Fruit fly (Drosophila melanogaster) whole organism, embryonic: ENCODE measurements around the gene Cp190.
A peak's percentile ranks its signal among the peaks of the same experiment; 100 is the strongest.

Source experiments
- Ada2b ChIP-seq: fragments of 200-800 bp; sonication (Bioruptor generic); IDR thresholded peaks from 2 replicates; pipeline ENCODE4 v1.3.6; 2022; ENCODE audit warnings: missing biosample characterization, missing genetic modification characterization
- CG10565 ChIP-seq: fragments of 200-800 bp; sonication (Bioruptor generic); optimal IDR thresholded peaks from 3 replicates; lab custom pipeline; 2016; ENCODE audit warnings: missing biosample characterization, mild to moderate bottlenecking, missing genetic modification characterization
- CG13287 ChIP-seq: fragments of 200-800 bp; sonication (Bioruptor generic); IDR thresholded peaks from 2 replicates; pipeline ENCODE4 v1.3.6; 2022; ENCODE audit warnings: missing biosample characterization, missing genetic modification characterization; ENCODE audit not compliant: partially characterized antibody
- CG15479 ChIP-seq: fragments of 200-800 bp; sonication (Bioruptor generic); optimal IDR thresholded peaks from 3 replicates; lab custom pipeline; 2019; ENCODE audit warnings: missing biosample characterization, mild to moderate bottlenecking, missing genetic modification characterization, moderate library complexity
- CG2120 ChIP-seq: fragments of 200-800 bp; sonication (Bioruptor generic); optimal IDR thresholded peaks from 3 replicates; lab custom pipeline; 2016; ENCODE audit warnings: missing biosample characterization, missing genetic modification characterization
- CG31365 ChIP-seq: fragments of 200-800 bp; sonication (Bioruptor generic); optimal IDR thresholded peaks from 2 replicates; lab custom pipeline; 2018; ENCODE audit warnings: missing biosample characterization, mild to moderate bottlenecking, missing genetic modification characterization
- CG34376 ChIP-seq: fragments of 200-800 bp; sonication (Bioruptor generic); optimal IDR thresholded peaks from 2 replicates; lab custom pipeline; 2018; ENCODE audit warnings: missing biosample characterization, mild to moderate bottlenecking, missing genetic modification characterization
- CG34422 ChIP-seq: fragments of 200-800 bp; sonication (Bioruptor generic); IDR thresholded peaks from 3 replicates; pipeline ENCODE4 v1.3.6; 2022; ENCODE audit warnings: missing biosample characterization, missing genetic modification characterization
- CG6175 ChIP-seq: fragments of 200-800 bp; sonication (Bioruptor generic); IDR thresholded peaks from 3 replicates; pipeline ENCODE4 v1.3.6; 2022; ENCODE audit warnings: missing biosample characterization, missing genetic modification characterization
- CG6254 ChIP-seq: fragments of 200-800 bp; sonication (Bioruptor generic); optimal IDR thresholded peaks from 3 replicates; lab custom pipeline; 2017; ENCODE audit warnings: mild to moderate bottlenecking, missing biosample characterization, missing genetic modification reagents, missing genetic modification characterization
- CG6791 ChIP-seq: fragments of 200-800 bp; sonication (Bioruptor generic); IDR thresholded peaks from 3 replicates; pipeline ENCODE4 v1.3.6; 2022; ENCODE audit warnings: missing biosample characterization, missing genetic modification characterization; ENCODE audit not compliant: partially characterized antibody
- CG8089 ChIP-seq: fragments of 200-800 bp; sonication (Bioruptor generic); optimal IDR thresholded peaks from 3 replicates; lab custom pipeline; 2016; ENCODE audit warnings: missing biosample characterization, missing genetic modification characterization
- CG9817 ChIP-seq: fragments of 200-800 bp; sonication (Bioruptor generic); optimal IDR thresholded peaks from 2 replicates; lab custom pipeline; 2018; ENCODE audit warnings: missing biosample characterization, mild to moderate bottlenecking, missing genetic modification characterization, moderate library complexity
- Dip2 ChIP-seq: fragments of 200-800 bp; sonication (Bioruptor generic); IDR thresholded peaks from 2 replicates; pipeline ENCODE4 v1.3.6; 2022; ENCODE audit warnings: missing biosample characterization, missing genetic modification characterization
- Doc3 ChIP-seq: fragments of 200-800 bp; sonication (Bioruptor generic); IDR thresholded peaks from 3 replicates; pipeline ENCODE4 v1.3.6; 2022; ENCODE audit warnings: missing biosample characterization, missing genetic modification characterization; ENCODE audit not compliant: partially characterized antibody
- Hey ChIP-seq: fragments of 200-800 bp; sonication (Bioruptor generic); optimal IDR thresholded peaks from 3 replicates; lab custom pipeline; 2018; ENCODE audit warnings: missing biosample characterization, mild to moderate bottlenecking, missing genetic modification characterization
- Hsf ChIP-seq: fragments of 200-800 bp; sonication (Bioruptor generic); optimal IDR thresholded peaks from 3 replicates; lab custom pipeline; 2016; ENCODE audit warnings: missing biosample characterization, missing genetic modification characterization
- Kr ChIP-seq: fragments of 200-800 bp; sonication (Bioruptor generic); optimal IDR thresholded peaks from 2 replicates; lab custom pipeline; 2017; ENCODE audit warnings: missing biosample characterization, mild to moderate bottlenecking, missing genetic modification characterization
- Lhr ChIP-seq: fragments of 200-800 bp; sonication (Bioruptor generic); optimal IDR thresholded peaks from 3 replicates; lab custom pipeline; 2017; ENCODE audit warnings: mild to moderate bottlenecking, missing biosample characterization, missing genetic modification reagents, missing genetic modification characterization
- Med ChIP-seq: fragments of 200-800 bp; sonication (Bioruptor generic); peaks from one replicate; lab custom pipeline; 2016; ENCODE audit warnings: missing biosample characterization, missing genetic modification characterization, mild to moderate bottlenecking, inconsistent platforms, moderate library complexity
- NK7.1 ChIP-seq: fragments of 200-800 bp; sonication (Bioruptor generic); optimal IDR thresholded peaks from 3 replicates; lab custom pipeline; 2016; ENCODE audit warnings: missing biosample characterization, missing genetic modification characterization
- Optix ChIP-seq: fragments of 200-800 bp; sonication (Bioruptor generic); IDR thresholded peaks from 3 replicates; pipeline ENCODE4 v1.3.6; 2022; ENCODE audit warnings: missing biosample characterization, missing genetic modification characterization
- TFAM ChIP-seq: fragments of 200-800 bp; sonication (Bioruptor generic); optimal IDR thresholded peaks from 2 replicates; lab custom pipeline; 2017; ENCODE audit warnings: missing biosample characterization, missing genetic modification characterization, inconsistent platforms
- Vsx1 ChIP-seq: fragments of 200-800 bp; sonication (Bioruptor generic); optimal IDR thresholded peaks from 2 replicates; lab custom pipeline; 2017; ENCODE audit warnings: missing biosample characterization, mild to moderate bottlenecking, missing genetic modification characterization, missing genetic modification reagents
- ase ChIP-seq: fragments of 200-800 bp; sonication (Bioruptor generic); IDR thresholded peaks from 3 replicates; pipeline ENCODE4 v1.3.6; 2022; ENCODE audit warnings: missing biosample characterization, missing genetic modification characterization
- bigmax ChIP-seq: fragments of 200-800 bp; sonication (Bioruptor generic); optimal IDR thresholded peaks from 2 replicates; lab custom pipeline; 2018; ENCODE audit warnings: missing biosample characterization, mild to moderate bottlenecking, missing genetic modification characterization
- cato ChIP-seq: fragments of 200-800 bp; sonication (Bioruptor generic); optimal IDR thresholded peaks from 2 replicates; lab custom pipeline; 2016; ENCODE audit warnings: missing biosample characterization, missing genetic modification characterization, borderline replicate concordance
- caup ChIP-seq: fragments of 200-800 bp; sonication (Bioruptor generic); optimal IDR thresholded peaks from 3 replicates; lab custom pipeline; 2017; ENCODE audit warnings: missing biosample characterization, mild to moderate bottlenecking, missing genetic modification characterization, moderate library complexity; ENCODE audit not compliant: severe bottlenecking
- cwo ChIP-seq: fragments of 200-800 bp; sonication (Bioruptor generic); optimal IDR thresholded peaks from 3 replicates; lab custom pipeline; 2017; ENCODE audit warnings: missing biosample characterization, missing genetic modification characterization, mild to moderate bottlenecking, moderate library complexity, missing genetic modification reagents
- dimm ChIP-seq: fragments of 200-800 bp; sonication (Bioruptor generic); IDR thresholded peaks from 2 replicates; pipeline ENCODE4 v1.3.6; 2022; ENCODE audit warnings: missing biosample characterization, missing genetic modification characterization
- dmrt99B ChIP-seq: fragments of 200-800 bp; sonication (Bioruptor generic); optimal IDR thresholded peaks from 2 replicates; lab custom pipeline; 2018; ENCODE audit warnings: missing biosample characterization, mild to moderate bottlenecking, missing genetic modification characterization, moderate library complexity
- dpn ChIP-seq, 2 experiments: fragments of 200-800 bp; sonication (Bioruptor generic); optimal IDR thresholded peaks; 3 replicates each; lab custom pipeline; 2016; ENCODE audit warnings: missing biosample characterization in 2 of 2, missing genetic modification characterization in 2 of 2
- exex ChIP-seq: fragments of 200-800 bp; sonication (Bioruptor generic); optimal IDR thresholded peaks from 4 replicates; lab custom pipeline; 2018; ENCODE audit warnings: missing biosample characterization, mild to moderate bottlenecking, missing genetic modification characterization, moderate library complexity
- ftz-f1 ChIP-seq: fragments of 200-800 bp; sonication (Bioruptor generic); optimal IDR thresholded peaks from 2 replicates; lab custom pipeline; 2016; ENCODE audit warnings: missing biosample characterization, missing genetic modification characterization
- grn ChIP-seq: fragments of 200-800 bp; sonication (Bioruptor generic); optimal IDR thresholded peaks from 3 replicates; lab custom pipeline; 2017; ENCODE audit warnings: missing biosample characterization, missing genetic modification characterization
- hkb ChIP-seq, 2 experiments: fragments of 200-800 bp in 1 of 2; fragments of >200 bp in 1 of 2; sonication (Bioruptor generic) in 1 of 2; IDR thresholded peaks in 1 of 2; optimal IDR thresholded peaks in 1 of 2; 2 replicates each; pipeline versions ENCODE4 v1.3.6 to Lab custom; 2017 to 2022; ENCODE audit warnings: missing biosample characterization in 1 of 2, missing genetic modification characterization in 1 of 2
- insv ChIP-seq, 2 experiments: fragments of 200-800 bp; sonication (Bioruptor generic); optimal IDR thresholded peaks; 3 replicates each; lab custom pipeline; 2016 to 2018; ENCODE audit warnings: missing biosample characterization in 2 of 2, missing genetic modification characterization in 2 of 2
- lab ChIP-seq: fragments of 200-800 bp; sonication (Bioruptor generic); optimal IDR thresholded peaks from 3 replicates; lab custom pipeline; 2017; ENCODE audit warnings: missing biosample characterization, missing genetic modification characterization, mild to moderate bottlenecking, moderate library complexity, missing genetic modification reagents
- lbe ChIP-seq: fragments of 200-800 bp; sonication (Bioruptor generic); optimal IDR thresholded peaks from 2 replicates; lab custom pipeline; 2016; ENCODE audit warnings: missing biosample characterization, mild to moderate bottlenecking, missing genetic modification characterization
- lilli ChIP-seq: fragments of 200-800 bp; sonication (Bioruptor generic); optimal IDR thresholded peaks from 3 replicates; lab custom pipeline; 2016; ENCODE audit warnings: missing biosample characterization, missing genetic modification characterization
- mirr ChIP-seq: fragments of 200-800 bp; sonication (Bioruptor generic); optimal IDR thresholded peaks from 3 replicates; lab custom pipeline; 2018; ENCODE audit warnings: missing biosample characterization, mild to moderate bottlenecking, missing genetic modification characterization
- nmo ChIP-seq: fragments of 200-800 bp; sonication (Bioruptor generic); optimal IDR thresholded peaks from 2 replicates; lab custom pipeline; 2018; ENCODE audit warnings: missing biosample characterization, mild to moderate bottlenecking, missing genetic modification characterization, moderate library complexity
- repo ChIP-seq: fragments of 200-800 bp; sonication (Bioruptor generic); optimal IDR thresholded peaks from 2 replicates; lab custom pipeline; 2016; ENCODE audit warnings: missing biosample characterization, missing genetic modification characterization
- sens ChIP-seq: fragments of 200-800 bp; sonication (Bioruptor generic); peaks from one replicate; lab custom pipeline; 2016; ENCODE audit warnings: missing biosample characterization, missing genetic modification characterization
- sqz ChIP-seq: fragments of 200-800 bp; sonication (Bioruptor generic); optimal IDR thresholded peaks from 3 replicates; lab custom pipeline; 2018; ENCODE audit warnings: missing biosample characterization, mild to moderate bottlenecking, missing genetic modification characterization
- sug ChIP-seq: fragments of 200-800 bp; optimal IDR thresholded peaks from 2 replicates; lab custom pipeline; 2019; ENCODE audit warnings: missing biosample characterization, mild to moderate bottlenecking, missing genetic modification characterization, moderate library complexity
- vvl ChIP-seq: fragments of 200-800 bp; sonication (Bioruptor generic); IDR thresholded peaks from 2 replicates; pipeline ENCODE4 v1.3.6; 2022; ENCODE audit warnings: missing biosample characterization, missing genetic modification characterization

The Cp190 gene

dm6 chr3R:15249735-15250134 is 25.3 kb downstream of the Cp190 start, which contains the start of gene CG42404 (continued):
- TF ChIP-seq bigmax (GFP tag; lab: Kevin White, UChicago), result no peak
- TF ChIP-seq dpn (GFP tag; optimal IDR thresholded peaks at IDR 0.05; lab: Kevin White, UChicago), result no peak
- no peak for TF ChIP-seq Vsx1
- TF ChIP-seq dimm, result no peak
- TF ChIP-seq CG13287, result no peak
- TF ChIP-seq Lhr (GFP tag; lab: Kevin White, UChicago), result peak; percentile 4
- TF ChIP-seq Dip2, result no peak
- no peak for TF ChIP-seq Ada2b (GFP tag; lab: Robert Waterston, UW)
- TF ChIP-seq TFAM (GFP tag; lab: Kevin White, UChicago), result no peak
- no peak for TF ChIP-seq Optix (GFP tag; lab: Robert Waterston, UW)
- TF ChIP-seq CG8089 (GFP tag; lab: Kevin White, UChicago), result no peak
- TF ChIP-seq CG6175 (GFP tag; lab: Robert Waterston, UW), result no peak
- TF ChIP-seq CG10565 (GFP tag; lab: Kevin White, UChicago), result no peak
- no peak for TF ChIP-seq vvl (GFP tag; lab: Robert Waterston, UW)
- no peak for TF ChIP-seq cato
- TF ChIP-seq Doc3 (GFP tag; lab: Robert Waterston, UW), result no peak
- no peak for TF ChIP-seq ase (GFP tag; lab: Robert Waterston, UW)

- no peak for TF ChIP-seq caup (GFP tag; lab: Kevin White, UChicago)
These were observed 26.0 kb downstream of the Cp190 start, which contains the start of gene Amt for dm6 chr3R:15249037-15249436. TSS of gene Amt (minus strand) at chr3R:15249137.

DNA sequence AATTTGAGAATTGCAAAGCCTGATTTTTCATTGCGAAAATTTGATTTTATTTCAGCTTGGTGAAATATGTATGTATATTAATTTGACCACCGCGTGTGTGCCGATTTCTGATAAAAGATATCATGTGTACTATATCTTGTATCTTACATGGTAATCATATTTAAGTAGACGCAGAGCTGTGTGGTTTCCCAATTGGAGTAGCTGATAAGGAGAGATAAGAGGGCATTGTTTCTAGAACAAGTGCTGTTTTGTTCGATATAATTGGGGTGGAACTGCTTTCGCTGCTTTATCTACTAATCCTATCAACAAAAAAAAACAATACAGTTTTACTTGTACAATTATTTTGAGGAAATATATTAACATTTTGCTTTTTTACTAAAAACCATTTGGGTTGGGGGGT is 28.4 kb downstream of the Cp190 start:
- TF ChIP-seq CG9817 (tag; lab: Kevin White, UChicago), result no peak
- TF ChIP-seq dmrt99B (tag; lab: Kevin White, UChicago), result peak; percentile 6
- no peak for TF ChIP-seq CG6254 (GFP tag; lab: Kevin White, UChicago)
- TF ChIP-seq cwo (GFP tag; lab: Kevin White, UChicago), result peak; percentile 0
- TF ChIP-seq sug, result peak; percentile 30
- TF ChIP-seq CG15479 (GFP tag; lab: Kevin White, UChicago), result peak; percentile 75
- peak; percentile 14 for TF ChIP-seq CG2120 (GFP tag; lab: Kevin White, UChicago)
- peak; percentile 72 for TF ChIP-seq sens (GFP tag; lab: Kevin White, UChicago)
- TF ChIP-seq exex (tag; lab: Kevin White, UChicago), result peak; percentile 67
- peak in 1 of 2 experiments; percentile 83 for TF ChIP-seq insv (GFP tag; optimal IDR thresholded peaks at IDR 0.05; lab: Kevin White, UChicago)
- peak; percentile 18 for TF ChIP-seq mirr (GFP tag; lab: Kevin White, UChicago)
- peak; percentile 78 for TF ChIP-seq CG34376 (GFP tag; lab: Kevin White, UChicago)
- peak; percentile 27 for TF ChIP-seq Med (GFP tag; lab: Kevin White, UChicago)
- TF ChIP-seq grn, result peak; percentile 69
- peak; percentile 23 for TF ChIP-seq lbe (GFP tag; lab: Kevin White, UChicago)
- no peak for TF ChIP-seq Hsf
- TF ChIP-seq, all 482 proteins: peak for 13

dm6 chr3R:15243452-15243851 is 31.6 kb downstream of the Cp190 start:
- TF ChIP-seq sqz (GFP tag; lab: Kevin White, UChicago) (peak; percentile 45), repo (no peak), nmo (GFP tag; lab: Kevin White, UChicago) (peak; percentile 15), CG6791 (GFP tag; lab: Robert Waterston, UW) (0 out of 3 replicates have a peak, but pooled peaks have one; percentile 6), hkb (optimal IDR thresholded peaks at IDR 0.05; lab: Kevin White, UChicago) (no peak), hkb (GFP tag; IDR thresholded peaks at IDR 0.05; lab: Robert Waterston, UW) (peak; percentile 17; the same call in 1 of the 2 replicates), ftz-f1 (GFP tag; lab: Kevin White, UChicago) (peak; percentile 53), lilli (GFP tag; lab: Kevin White, UChicago) (peak; percentile 30), CG13287 (peak; percentile 36), NK7.1 (GFP tag; lab: Kevin White, UChicago) (no peak), lab (GFP tag; lab: Kevin White, UChicago) (no peak), Kr (GFP tag; lab: Kevin White, UChicago) (peak; percentile 30), Hey (tag; lab: Kevin White, UChicago) (peak; percentile 64), CG31365 (no peak), CG34422 (GFP tag; lab: Robert Waterston, UW) (peak; percentile 93)
